Worm (Caenorhabditis elegans): ENCODE measurements around the gene F31B12.4.

ce11 chrX:10838550-10838949 is 34.0 kb downstream of the F31B12.4 start, which contains the start of gene plc-1:
- TF ChIP-seq F22D6.2 (tag; optimal IDR thresholded peaks at IDR 0.05) = no peak
- no peak for TF ChIP-seq unc-62 (GFP tag; optimal IDR thresholded peaks at IDR 0.05)
- no peak for TF ChIP-seq D2030.7 (GFP tag; IDR thresholded peaks at IDR 0.05)
- no peak for TF ChIP-seq zfh-2 (GFP tag; conservative IDR thresholded peaks at IDR 0.05)
- no peak for TF ChIP-seq hrde-1 (tag; optimal IDR thresholded peaks at IDR 0.05; ENCODE audit: borderline replicate concordance)
- TF ChIP-seq snpc-4 (GFP tag; optimal IDR thresholded peaks at IDR 0.05) = no peak
- TF ChIP-seq snpc-4 (tag; optimal IDR thresholded peaks at IDR 0.05) = no peak
- no peak for TF ChIP-seq nfya-1 (tag; optimal IDR thresholded peaks at IDR 0.05; ENCODE audit: borderline replicate concordance, insufficient read depth)
- TF ChIP-seq lsy-27 (tag; optimal IDR thresholded peaks at IDR 0.05; ENCODE audit: borderline replicate concordance, insufficient read depth) = no peak
